Worm (Caenorhabditis elegans) whole organism, early embryonic: ENCODE data around the gene amt-1.

ENCODE experiments used
- B0310.2 ChIP-seq: sonication (generic microtip); optimal IDR thresholded peaks from 2 replicates; lab custom pipeline; 2016; ENCODE audit warnings: mild to moderate bottlenecking, missing genetic modification characterization, missing compliant biosample characterization
- F13C5.2 ChIP-seq: sonication (generic microtip); optimal IDR thresholded peaks from 2 replicates; lab custom pipeline; 2017; ENCODE audit warnings: mild to moderate bottlenecking, missing genetic modification characterization, inconsistent platforms, missing compliant biosample characterization
- aly-1 ChIP-seq: sonication (generic microtip); optimal IDR thresholded peaks from 2 replicates; lab custom pipeline; 2016; ENCODE audit warnings: missing genetic modification characterization, missing compliant biosample characterization
- ama-1 ChIP-seq: fragments of 150-350 bp; optimal IDR thresholded peaks from 2 replicates; lab custom pipeline; 2014
- ceh-13 ChIP-seq: fragments of 200-800 bp; sonication (Bioruptor generic); optimal IDR thresholded peaks from 2 replicates; lab custom pipeline; 2018; ENCODE audit warnings: mild to moderate bottlenecking, missing genetic modification characterization, missing compliant biosample characterization
- ceh-36 ChIP-seq: sonication (generic microtip); optimal IDR thresholded peaks from 2 replicates; lab custom pipeline; 2016; ENCODE audit warnings: missing genetic modification characterization, inconsistent platforms, missing compliant biosample characterization
- ets-7 ChIP-seq: sonication (generic microtip); optimal IDR thresholded peaks from 2 replicates; lab custom pipeline; 2016; ENCODE audit warnings: missing genotype, missing genetic modification characterization, missing compliant biosample characterization
- flt-1 ChIP-seq: fragments of 200-800 bp; sonication (Bioruptor generic); IDR thresholded peaks from 2 replicates; pipeline ENCODE4 v1.3.6; 2022; ENCODE audit warnings: missing genetic modification characterization, missing compliant biosample characterization
- hmbx-1 ChIP-seq: sonication (generic microtip); optimal IDR thresholded peaks from 2 replicates; lab custom pipeline; 2016; ENCODE audit warnings: mild to moderate bottlenecking, missing genetic modification characterization, missing compliant biosample characterization
- hmg-4 ChIP-seq: fragments of 200-800 bp; sonication (Bioruptor generic); optimal IDR thresholded peaks from 2 replicates; lab custom pipeline; 2018; ENCODE audit warnings: mild to moderate bottlenecking, missing genetic modification characterization, missing compliant biosample characterization
- hnd-1 ChIP-seq: sonication (generic microtip); optimal IDR thresholded peaks from 2 replicates; lab custom pipeline; 2016; ENCODE audit warnings: missing genetic modification characterization, missing compliant biosample characterization
- pes-1 ChIP-seq: fragments of 200-800 bp; sonication (Bioruptor generic); IDR thresholded peaks from 2 replicates; pipeline ENCODE4 v1.3.6; 2022; ENCODE audit warnings: missing genetic modification reagents, missing genetic modification characterization, missing compliant biosample characterization
- scrt-1 ChIP-seq: fragments of 200-800 bp; sonication (Bioruptor generic); IDR thresholded peaks from 2 replicates; pipeline ENCODE4 v1.3.6; 2022; ENCODE audit warnings: missing genetic modification characterization, missing compliant biosample characterization
- sea-1 ChIP-seq: fragments of 200-800 bp; sonication (Bioruptor generic); conservative IDR thresholded peaks from 2 replicates; pipeline ENCODE4 v1.3.6; 2022; ENCODE audit warnings: missing genetic modification characterization, missing compliant biosample characterization
- tbx-11 ChIP-seq: fragments of 200-800 bp; sonication (Bioruptor generic); IDR thresholded peaks from 2 replicates; pipeline ENCODE4 v1.3.6; 2022; ENCODE audit warnings: missing genetic modification characterization, missing compliant biosample characterization
- tbx-37 ChIP-seq: fragments of 200-800 bp; sonication (Bioruptor generic); conservative IDR thresholded peaks from 2 replicates; pipeline ENCODE4 v1.3.6; 2022; ENCODE audit warnings: missing genetic modification reagents, missing genetic modification characterization, missing compliant biosample characterization
- tra-4 ChIP-seq: sonication (generic microtip); optimal IDR thresholded peaks from 2 replicates; lab custom pipeline; 2017; ENCODE audit warnings: missing genetic modification characterization, missing compliant biosample characterization

Gene amt-1

DNA sequence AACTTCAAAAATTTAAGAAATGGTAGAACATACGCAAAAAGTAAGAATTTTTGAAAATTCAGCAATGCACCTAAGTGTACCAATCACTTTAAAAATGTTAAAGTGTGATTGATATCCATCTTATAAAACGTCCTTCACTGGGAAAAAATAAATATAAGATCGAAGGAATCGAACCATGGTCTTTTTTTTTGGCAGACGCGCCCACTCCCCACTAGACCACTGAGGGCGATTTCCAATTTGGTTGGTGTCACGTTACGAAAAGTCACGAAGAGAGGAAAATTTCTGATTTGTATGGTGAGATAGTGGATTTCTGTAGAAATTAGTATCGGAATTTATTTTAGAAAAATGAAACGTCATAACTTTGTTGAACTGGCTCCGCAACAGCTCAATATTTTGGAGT, 36.1 kb downstream of the amt-1 start:
- TF ChIP-seq hmbx-1 (tag; lab: Kevin White, UChicago) (no peak), F13C5.2 (tag; lab: Kevin White, UChicago) (no peak), tra-4 (tag; lab: Kevin White, UChicago) (no peak), ama-1 (lab: Kevin White, UChicago) (no peak), hnd-1 (tag; lab: Kevin White, UChicago) (no peak), flt-1 (GFP tag; lab: Robert Waterston, UW) (no peak)

DNA sequence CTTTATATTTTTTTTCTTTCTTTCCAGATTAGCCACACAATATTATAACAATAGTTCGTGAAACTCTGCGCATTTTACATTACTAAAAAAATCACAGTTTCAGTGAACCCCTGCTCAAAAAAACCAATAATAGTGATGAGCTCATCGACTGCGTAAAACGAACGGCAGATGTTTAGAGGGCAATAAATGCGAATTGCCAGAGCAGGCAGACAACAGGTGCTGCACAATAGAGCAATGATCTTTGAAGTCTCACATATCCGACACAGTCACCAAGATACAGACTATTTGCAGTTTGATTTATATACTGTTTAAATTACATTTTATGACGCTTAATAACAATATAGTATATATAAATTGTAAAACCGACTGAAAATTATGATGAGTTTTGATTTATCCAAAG, 38.4 kb downstream of the amt-1 start:
- no peak for TF ChIP-seq flt-1 (GFP tag; lab: Robert Waterston, UW)

- TF ChIP-seq F13C5.2 (tag; lab: Kevin White, UChicago) (no peak), B0310.2 (tag; lab: Kevin White, UChicago) (no peak), ceh-36 (tag; lab: Kevin White, UChicago) (no peak), ama-1 (lab: Kevin White, UChicago) (no peak), hmbx-1 (tag; lab: Kevin White, UChicago) (no peak), sea-1 (GFP tag; lab: Robert Waterston, UW) (no peak)
These were observed 43.8 kb downstream of the amt-1 start for ce11 chrX:4615034-4615433.

ce11 chrX:4616832-4617231, 45.6 kb downstream of the amt-1 start:
- TF ChIP-seq hnd-1 (tag; lab: Kevin White, UChicago) (no peak), ceh-13 (no peak), scrt-1 (peak; percentile 64; the same call in 1 of the 2 replicates), hmbx-1 (tag; lab: Kevin White, UChicago) (no peak), B0310.2 (tag; lab: Kevin White, UChicago) (peak; percentile 16), tbx-11 (GFP tag; lab: Robert Waterston, UW) (no peak), hmg-4 (peak; percentile 77), tbx-37 (GFP tag; lab: Robert Waterston, UW) (no peak), F13C5.2 (tag; lab: Kevin White, UChicago) (peak; percentile 38), sea-1 (GFP tag; lab: Robert Waterston, UW) (peak; percentile 67; the same call in 1 of the 2 replicates), pes-1 (peak; percentile 50), aly-1 (peak; percentile 37), ets-7 (tag; lab: Kevin White, UChicago) (peak; percentile 0), ama-1 (lab: Kevin White, UChicago) (no peak), ceh-36 (tag; lab: Kevin White, UChicago) (no peak), tra-4 (tag; lab: Kevin White, UChicago) (no peak), flt-1 (GFP tag; lab: Robert Waterston, UW) (no peak)

DNA sequence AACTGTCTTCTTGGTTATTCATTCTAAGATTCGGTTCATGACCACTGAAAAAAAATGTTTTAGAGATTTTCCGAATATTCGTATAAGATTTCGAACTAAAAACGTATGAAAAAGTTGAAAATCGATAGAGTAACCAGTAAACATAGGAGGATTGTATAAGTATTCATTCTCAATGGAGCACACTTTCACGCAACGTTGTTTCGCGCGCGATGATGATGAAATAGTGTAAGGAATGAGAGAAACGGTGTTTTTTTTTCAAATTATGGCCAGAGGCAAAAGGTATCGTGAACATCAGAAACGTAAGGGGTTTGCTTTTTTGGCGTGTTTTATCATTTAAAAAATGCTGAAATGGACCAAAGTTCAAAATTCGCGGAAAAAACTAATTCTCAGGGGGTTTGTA, 48.3 kb downstream of the amt-1 start, which contains the start of gene pqn-65:
Gene pqn-65, minus strand, starts transcription at position 54 of the 400 bp plus-strand sequence.
- no peak for TF ChIP-seq pes-1
- no peak for TF ChIP-seq B0310.2 (tag; lab: Kevin White, UChicago)
- no peak for TF ChIP-seq ceh-36 (tag; lab: Kevin White, UChicago)
- no peak for TF ChIP-seq scrt-1
- no peak for TF ChIP-seq hnd-1 (tag; lab: Kevin White, UChicago)
- TF ChIP-seq F13C5.2 (tag; lab: Kevin White, UChicago): no peak
- no peak for TF ChIP-seq ama-1 (lab: Kevin White, UChicago)
- no peak for TF ChIP-seq aly-1
- no peak for TF ChIP-seq tbx-11 (GFP tag; lab: Robert Waterston, UW)
- no peak for TF ChIP-seq tra-4 (tag; lab: Kevin White, UChicago)
- TF ChIP-seq ets-7 (tag; lab: Kevin White, UChicago): no peak
- TF ChIP-seq hmbx-1 (tag; lab: Kevin White, UChicago): no peak
- TF ChIP-seq ceh-13: no peak
- TF ChIP-seq flt-1 (GFP tag; lab: Robert Waterston, UW): no peak

- TF ChIP-seq hmg-4: peak; percentile 37
- TF ChIP-seq tbx-37 (GFP tag; lab: Robert Waterston, UW): no peak
- peak; percentile 48 for TF ChIP-seq aly-1
- TF ChIP-seq ceh-36 (tag; lab: Kevin White, UChicago): no peak
These were observed 48.8 kb downstream of the amt-1 start for ce11 chrX:4620019-4620418.

DNA sequence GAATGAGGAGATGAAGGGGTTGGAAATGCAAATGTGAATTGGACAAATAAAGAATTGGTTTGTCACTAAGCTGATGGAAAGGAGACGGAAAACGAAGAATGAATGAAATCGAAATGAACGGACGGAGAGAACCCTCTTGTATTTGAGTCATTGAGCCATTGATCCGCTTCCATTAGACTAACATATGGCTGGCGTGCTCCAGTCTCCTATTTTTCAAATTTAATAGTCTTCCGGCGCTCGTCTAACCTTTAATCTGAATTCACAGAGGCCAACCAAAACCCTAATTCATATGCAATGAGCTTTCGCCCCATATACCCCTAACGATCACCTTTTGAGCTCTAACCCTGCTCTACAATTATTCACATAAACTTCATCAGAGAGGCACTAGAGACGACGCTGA, 50.8 kb downstream of the amt-1 start, which contains the start of gene C46C11.3:
Gene C46C11.3, plus strand, starts transcription at position 301 of the 400 bp plus-strand sequence.
- no peak for TF ChIP-seq pes-1
- no peak for TF ChIP-seq ceh-36 (tag; lab: Kevin White, UChicago)
- no peak for TF ChIP-seq ama-1 (lab: Kevin White, UChicago)
- TF ChIP-seq hnd-1 (tag; lab: Kevin White, UChicago): no peak
- no peak for TF ChIP-seq hmg-4
- TF ChIP-seq tbx-11 (GFP tag; lab: Robert Waterston, UW): no peak
- TF ChIP-seq tbx-37 (GFP tag; lab: Robert Waterston, UW): no peak
- no peak for TF ChIP-seq F13C5.2 (tag; lab: Kevin White, UChicago)
- no peak for TF ChIP-seq sea-1 (GFP tag; lab: Robert Waterston, UW)
- no peak for TF ChIP-seq tra-4 (tag; lab: Kevin White, UChicago)
- no peak for TF ChIP-seq hmbx-1 (tag; lab: Kevin White, UChicago)
- no peak for TF ChIP-seq ceh-13
- no peak for TF ChIP-seq flt-1 (GFP tag; lab: Robert Waterston, UW)
- no peak for TF ChIP-seq B0310.2 (tag; lab: Kevin White, UChicago)
- no peak for TF ChIP-seq scrt-1
- no peak for TF ChIP-seq aly-1
- no peak for TF ChIP-seq ets-7 (tag; lab: Kevin White, UChicago)
